Fruit fly (Drosophila melanogaster) whole organism, embryonic: ENCODE results near the gene Rbp.

Source experiments
- CG31441 ChIP-seq: fragments of 200-800 bp; sonication (Bioruptor generic); IDR thresholded peaks from 2 replicates; pipeline ENCODE4 v1.3.6; 2022; ENCODE audit warnings: missing biosample characterization, missing genetic modification characterization
- CG43689 ChIP-seq: fragments of 200-800 bp; sonication (Bioruptor generic); IDR thresholded peaks from 2 replicates; pipeline ENCODE4 v1.3.6; 2022; ENCODE audit warnings: missing biosample characterization, missing genetic modification characterization
- CG9609 ChIP-seq: fragments of 200-800 bp; sonication (Bioruptor generic); optimal IDR thresholded peaks from 3 replicates; lab custom pipeline; 2016; ENCODE audit warnings: missing biosample characterization, missing genetic modification characterization
- dysf ChIP-seq: fragments of 200-800 bp; sonication (Bioruptor generic); IDR thresholded peaks from 3 replicates; pipeline ENCODE4 v1.3.6; 2022; ENCODE audit warnings: missing biosample characterization, missing genetic modification characterization
- insv ChIP-seq, 2 experiments: fragments of 200-800 bp; sonication (Bioruptor generic); optimal IDR thresholded peaks; 3 replicates each; lab custom pipeline; 2016 to 2018; ENCODE audit warnings: missing biosample characterization in 2 of 2, missing genetic modification characterization in 2 of 2
- knrl ChIP-seq: fragments of 200-800 bp; sonication (Bioruptor generic); IDR thresholded peaks from 3 replicates; pipeline ENCODE4 v1.3.6; 2022; ENCODE audit warnings: missing biosample characterization, missing genetic modification characterization; ENCODE audit not compliant: partially characterized antibody

dm6 chr3R:15379071-15379470, 4.6 kb downstream of the Rbp start:
- TF ChIP-seq dysf (no peak), CG9609 (GFP tag; lab: Kevin White, UChicago) (no peak), CG43689 (GFP tag; lab: Robert Waterston, UW) (no peak), knrl (no peak), CG31441 (GFP tag; lab: Robert Waterston, UW) (no peak), insv (GFP tag; optimal IDR thresholded peaks at IDR 0.05; lab: Kevin White, UChicago) (no peak)
